Fruit fly (Drosophila melanogaster) Kc167 (cell line): ENCODE results near the gene Ctl2.

Source experiments
- h ChIP-seq: fragments of >200 bp; optimal IDR thresholded peaks from 3 replicates; lab custom pipeline; 2018; ENCODE audit warnings: missing external identifiers
- ttk ChIP-seq: sonication (Bioruptor generic); optimal IDR thresholded peaks from 2 replicates; lab custom pipeline; 2017; ENCODE audit warnings: missing external identifiers

DNA sequence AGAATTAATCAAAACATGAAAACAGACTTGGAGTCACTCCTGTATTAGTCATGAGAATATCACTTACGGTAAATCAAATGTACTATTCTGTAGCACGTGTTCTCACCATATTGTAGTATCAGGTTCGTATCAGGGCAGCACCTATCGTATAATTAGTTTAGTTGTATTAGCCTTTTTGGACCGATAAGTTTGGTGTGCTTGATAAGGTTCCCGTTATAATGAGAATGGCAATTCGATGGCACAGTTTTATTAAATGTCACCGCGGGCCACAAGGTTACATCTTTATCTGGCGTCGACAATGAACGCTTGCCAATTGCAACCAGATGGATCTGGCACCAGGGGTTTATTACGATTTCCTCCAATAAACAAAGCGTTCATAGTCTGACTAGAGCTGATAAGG, 35.6 kb downstream of the Ctl2 start:
- no peak for TF ChIP-seq h (lab: Kevin White, UChicago)
- no peak for TF ChIP-seq ttk (lab: Kevin White, UChicago)
